Fruit fly (Drosophila melanogaster) whole organism, adult: ENCODE results near the gene Tbca.

ENCODE experiments used
- CG12768 ChIP-seq: fragments of 200-800 bp; sonication (Bioruptor generic); optimal IDR thresholded peaks from 2 replicates; lab custom pipeline; 2017; ENCODE audit warnings: missing biosample characterization, missing genetic modification characterization, mild to moderate bottlenecking, moderate library complexity, missing genetic modification reagents
- CG1620 ChIP-seq: fragments of 200-800 bp; sonication (Bioruptor generic); optimal IDR thresholded peaks from 2 replicates; lab custom pipeline; 2016; ENCODE audit warnings: missing biosample characterization, missing genetic modification characterization
- CG33017 ChIP-seq: fragments of 200-800 bp; sonication (Bioruptor generic); optimal IDR thresholded peaks from 2 replicates; lab custom pipeline; 2018; ENCODE audit warnings: missing biosample characterization, mild to moderate bottlenecking, missing genetic modification characterization, moderate library complexity
- CG5204 ChIP-seq: fragments of 200-800 bp; sonication (Bioruptor generic); optimal IDR thresholded peaks from 2 replicates; lab custom pipeline; 2016; ENCODE audit warnings: missing biosample characterization, missing genetic modification characterization
- CG7045 ChIP-seq: fragments of 200-800 bp; sonication (Bioruptor generic); optimal IDR thresholded peaks from 2 replicates; lab custom pipeline; 2017; ENCODE audit warnings: missing biosample characterization, mild to moderate bottlenecking, missing genetic modification characterization
- Hr96 ChIP-seq: fragments of 200-800 bp; sonication (Bioruptor generic); optimal IDR thresholded peaks from 2 replicates; lab custom pipeline; 2016; ENCODE audit warnings: missing biosample characterization, missing genetic modification characterization
- Mnt ChIP-seq: fragments of 200-800 bp; sonication (Bioruptor generic); optimal IDR thresholded peaks from 2 replicates; lab custom pipeline; 2016; ENCODE audit warnings: missing biosample characterization, mild to moderate bottlenecking, missing genetic modification characterization
- cnc ChIP-seq, 2 experiments: fragments of >200 bp; optimal IDR thresholded peaks; 2 replicates each; lab custom pipeline; 2017
- kay ChIP-seq: fragments of 200-800 bp; sonication (Bioruptor generic); peaks from one replicate; lab custom pipeline; 2016; ENCODE audit warnings: missing biosample characterization, missing genetic modification characterization, borderline replicate concordance
- pad ChIP-seq: fragments of 200-800 bp; sonication (Bioruptor generic); optimal IDR thresholded peaks from 3 replicates; lab custom pipeline; 2017; ENCODE audit warnings: missing biosample characterization, missing genetic modification characterization, mild to moderate bottlenecking, moderate library complexity, missing genetic modification reagents
- tj ChIP-seq: fragments of 200-800 bp; sonication (Bioruptor generic); optimal IDR thresholded peaks from 3 replicates; lab custom pipeline; 2017; ENCODE audit warnings: missing biosample characterization, mild to moderate bottlenecking, missing genetic modification characterization, moderate library complexity
- toe ChIP-seq: fragments of 200-800 bp; sonication (Bioruptor generic); optimal IDR thresholded peaks from 2 replicates; lab custom pipeline; 2016; ENCODE audit warnings: missing biosample characterization, missing genetic modification characterization

dm6 chr3R:31765145-31765544, 21.9 kb downstream of the Tbca start:
- TF ChIP-seq CG12768 (GFP tag; lab: Kevin White, UChicago) (no peak), CG33017 (tag; lab: Kevin White, UChicago) (no peak), pad (GFP tag; lab: Kevin White, UChicago) (no peak), CG1620 (no peak), Hr96 (no peak), CG7045 (GFP tag; lab: Kevin White, UChicago) (no peak), kay (GFP tag; lab: Kevin White, UChicago) (no peak), tj (GFP tag; lab: Kevin White, UChicago) (no peak), CG5204 (GFP tag; lab: Kevin White, UChicago) (no peak), Mnt (GFP tag; lab: Kevin White, UChicago) (no peak), cnc (optimal IDR thresholded peaks at IDR 0.05; lab: Kevin White, UChicago) (no peak), toe (no peak)
